Fruit fly (Drosophila melanogaster) whole organism, embryonic: Measurements from ENCODE around the gene mal.

Source experiments
- CG10565 ChIP-seq: fragments of 200-800 bp; sonication (Bioruptor generic); optimal IDR thresholded peaks from 3 replicates; lab custom pipeline; 2016; ENCODE audit warnings: missing biosample characterization, mild to moderate bottlenecking, missing genetic modification characterization
- CG12744 ChIP-seq: fragments of 200-800 bp; sonication (Bioruptor generic); optimal IDR thresholded peaks from 2 replicates; lab custom pipeline; 2016; ENCODE audit warnings: missing biosample characterization, missing genetic modification characterization
- CG13296 ChIP-seq: fragments of 200-800 bp; sonication (Bioruptor generic); optimal IDR thresholded peaks from 3 replicates; lab custom pipeline; 2018; ENCODE audit warnings: missing biosample characterization, mild to moderate bottlenecking, missing genetic modification characterization
- CG14710 ChIP-seq: fragments of 200-800 bp; sonication (Bioruptor generic); optimal IDR thresholded peaks from 3 replicates; lab custom pipeline; 2019; ENCODE audit warnings: missing biosample characterization, mild to moderate bottlenecking, missing genetic modification characterization, moderate library complexity
- CG14965 ChIP-seq: fragments of 200-800 bp; sonication (Bioruptor generic); optimal IDR thresholded peaks from 2 replicates; lab custom pipeline; 2016; ENCODE audit warnings: missing biosample characterization, missing genetic modification characterization, borderline replicate concordance
- CG1529 ChIP-seq: fragments of 200-800 bp; sonication (Bioruptor generic); optimal IDR thresholded peaks from 3 replicates; lab custom pipeline; 2018; ENCODE audit warnings: missing biosample characterization, missing genetic modification characterization
- CG16813 ChIP-seq: fragments of 200-800 bp; sonication (Bioruptor generic); IDR thresholded peaks from 3 replicates; pipeline ENCODE4 v1.3.6; 2022; ENCODE audit warnings: missing biosample characterization, missing genetic modification characterization; ENCODE audit not compliant: partially characterized antibody
- CG18011 ChIP-seq: fragments of 200-800 bp; sonication (Bioruptor generic); optimal IDR thresholded peaks from 2 replicates; lab custom pipeline; 2017; ENCODE audit warnings: missing biosample characterization, missing genetic modification characterization, mild to moderate bottlenecking, moderate library complexity, missing genotype
- CG18476 ChIP-seq: fragments of 200-800 bp; sonication (Bioruptor generic); optimal IDR thresholded peaks from 2 replicates; lab custom pipeline; 2016; ENCODE audit warnings: missing biosample characterization, mild to moderate bottlenecking, missing genetic modification characterization
- CG3838 ChIP-seq: fragments of 200-800 bp; sonication (Bioruptor generic); optimal IDR thresholded peaks from 3 replicates; lab custom pipeline; 2016; ENCODE audit warnings: missing biosample characterization, missing genetic modification characterization
- CG4707 ChIP-seq: fragments of 200-800 bp; sonication (Bioruptor generic); optimal IDR thresholded peaks from 2 replicates; lab custom pipeline; 2018; ENCODE audit warnings: missing biosample characterization, mild to moderate bottlenecking, missing genetic modification characterization, moderate library complexity
- CG6175 ChIP-seq: fragments of 200-800 bp; sonication (Bioruptor generic); IDR thresholded peaks from 3 replicates; pipeline ENCODE4 v1.3.6; 2022; ENCODE audit warnings: missing biosample characterization, missing genetic modification characterization
- CG7839 ChIP-seq: fragments of 200-800 bp; sonication (Bioruptor generic); optimal IDR thresholded peaks from 3 replicates; lab custom pipeline; 2018; ENCODE audit warnings: missing biosample characterization, mild to moderate bottlenecking, missing genetic modification characterization, moderate library complexity
- CG7928 ChIP-seq: fragments of 200-800 bp; sonication (Bioruptor generic); optimal IDR thresholded peaks from 2 replicates; lab custom pipeline; 2017; ENCODE audit warnings: missing biosample characterization, mild to moderate bottlenecking, missing genetic modification characterization
- Dek ChIP-seq: fragments of 200-800 bp; sonication (Bioruptor generic); optimal IDR thresholded peaks from 3 replicates; lab custom pipeline; 2019; ENCODE audit warnings: missing biosample characterization, mild to moderate bottlenecking, missing genetic modification characterization, moderate library complexity
- Dip3 ChIP-seq: fragments of 200-800 bp; sonication (Bioruptor generic); optimal IDR thresholded peaks from 3 replicates; lab custom pipeline; 2016; ENCODE audit warnings: missing biosample characterization, missing genetic modification characterization
- Fer1 ChIP-seq: fragments of 200-800 bp; sonication (Bioruptor generic); optimal IDR thresholded peaks from 2 replicates; lab custom pipeline; 2017; ENCODE audit warnings: missing biosample characterization, mild to moderate bottlenecking, missing genetic modification characterization
- GATAe ChIP-seq: fragments of 200-800 bp; sonication (Bioruptor generic); conservative IDR thresholded peaks from 2 replicates; pipeline ENCODE4 v1.3.6; 2022; ENCODE audit warnings: missing biosample characterization, missing genetic modification characterization
- HLH3B ChIP-seq: fragments of 200-800 bp; sonication (Bioruptor generic); IDR thresholded peaks from 2 replicates; pipeline ENCODE4 v1.3.6; 2022; ENCODE audit warnings: missing biosample characterization, missing genetic modification characterization
- HLH54F ChIP-seq: fragments of 200-800 bp; sonication (Bioruptor generic); optimal IDR thresholded peaks from 3 replicates; lab custom pipeline; 2016; ENCODE audit warnings: missing biosample characterization, missing genetic modification characterization
- MESR4 ChIP-seq: fragments of 200-800 bp; sonication (Bioruptor generic); optimal IDR thresholded peaks from 2 replicates; lab custom pipeline; 2018; ENCODE audit warnings: missing biosample characterization, mild to moderate bottlenecking, missing genetic modification characterization, moderate library complexity
- MTF-1 ChIP-seq: fragments of 200-800 bp; sonication (Bioruptor generic); optimal IDR thresholded peaks from 2 replicates; lab custom pipeline; 2018; ENCODE audit warnings: missing biosample characterization, mild to moderate bottlenecking, missing genetic modification characterization, borderline replicate concordance
- Max ChIP-seq: fragments of 200-800 bp; sonication (Bioruptor generic); optimal IDR thresholded peaks from 2 replicates; lab custom pipeline; 2016; ENCODE audit warnings: missing biosample characterization, mild to moderate bottlenecking, missing genetic modification characterization
- NC2β ChIP-seq: fragments of 200-800 bp; sonication (Bioruptor generic); optimal IDR thresholded peaks from 2 replicates; lab custom pipeline; 2016; ENCODE audit warnings: missing biosample characterization, missing genetic modification characterization
- Rfx ChIP-seq: fragments of 200-800 bp; sonication (Bioruptor generic); IDR thresholded peaks from 2 replicates; pipeline ENCODE4 v1.3.6; 2022; ENCODE audit warnings: missing biosample characterization, missing genetic modification characterization
- Rx ChIP-seq: fragments of 200-800 bp; sonication (Bioruptor generic); IDR thresholded peaks from 2 replicates; pipeline ENCODE4 v1.3.6; 2022; ENCODE audit warnings: missing biosample characterization, missing genetic modification characterization
- Sin3A ChIP-seq: fragments of >200 bp; optimal IDR thresholded peaks from 2 replicates; lab custom pipeline; 2018
- Six4 ChIP-seq: fragments of 200-800 bp; sonication (Bioruptor generic); optimal IDR thresholded peaks from 2 replicates; lab custom pipeline; 2016; ENCODE audit warnings: missing biosample characterization, missing genetic modification characterization
- ase ChIP-seq: fragments of 200-800 bp; sonication (Bioruptor generic); IDR thresholded peaks from 3 replicates; pipeline ENCODE4 v1.3.6; 2022; ENCODE audit warnings: missing biosample characterization, missing genetic modification characterization
- br ChIP-seq: fragments of >200 bp; optimal IDR thresholded peaks from 2 replicates; lab custom pipeline; 2017
- en ChIP-seq: fragments of 200-800 bp; sonication (Bioruptor generic); optimal IDR thresholded peaks from 2 replicates; lab custom pipeline; 2016; ENCODE audit warnings: missing biosample characterization, missing genetic modification characterization
- esg ChIP-seq: fragments of 200-800 bp; sonication (Bioruptor generic); conservative IDR thresholded peaks from 2 replicates; pipeline ENCODE4 v1.3.6; 2022; ENCODE audit warnings: missing biosample characterization, missing genetic modification characterization
- exex ChIP-seq: fragments of 200-800 bp; sonication (Bioruptor generic); optimal IDR thresholded peaks from 4 replicates; lab custom pipeline; 2018; ENCODE audit warnings: missing biosample characterization, mild to moderate bottlenecking, missing genetic modification characterization, moderate library complexity
- h ChIP-seq: fragments of >200 bp; optimal IDR thresholded peaks from 2 replicates; lab custom pipeline; 2017
- insv ChIP-seq, 2 experiments: fragments of 200-800 bp; sonication (Bioruptor generic); optimal IDR thresholded peaks; 3 replicates each; lab custom pipeline; 2016 to 2018; ENCODE audit warnings: missing biosample characterization in 2 of 2, missing genetic modification characterization in 2 of 2
- kah ChIP-seq: fragments of 200-800 bp; sonication (Bioruptor generic); optimal IDR thresholded peaks from 2 replicates; lab custom pipeline; 2018; ENCODE audit warnings: missing biosample characterization, mild to moderate bottlenecking, missing genetic modification characterization
- lab ChIP-seq: fragments of 200-800 bp; sonication (Bioruptor generic); optimal IDR thresholded peaks from 3 replicates; lab custom pipeline; 2017; ENCODE audit warnings: missing biosample characterization, missing genetic modification characterization, mild to moderate bottlenecking, moderate library complexity, missing genetic modification reagents
- lov ChIP-seq, 2 experiments: fragments of 200-800 bp in 1 of 2; fragments of >200 bp in 1 of 2; sonication (Bioruptor generic) in 1 of 2; IDR thresholded peaks in 1 of 2; optimal IDR thresholded peaks in 1 of 2; 2 replicates in 1 of 2; 3 replicates in 1 of 2; pipeline versions ENCODE4 v1.3.6 to Lab custom; 2017 to 2022; ENCODE audit warnings: missing biosample characterization in 1 of 2, missing genetic modification characterization in 1 of 2
- nmo ChIP-seq: fragments of 200-800 bp; sonication (Bioruptor generic); optimal IDR thresholded peaks from 2 replicates; lab custom pipeline; 2018; ENCODE audit warnings: missing biosample characterization, mild to moderate bottlenecking, missing genetic modification characterization, moderate library complexity
- pita ChIP-seq: fragments of 200-800 bp; sonication (Bioruptor generic); optimal IDR thresholded peaks from 2 replicates; lab custom pipeline; 2017; ENCODE audit warnings: missing biosample characterization, mild to moderate bottlenecking, missing genetic modification characterization
- repo ChIP-seq: fragments of 200-800 bp; sonication (Bioruptor generic); optimal IDR thresholded peaks from 2 replicates; lab custom pipeline; 2016; ENCODE audit warnings: missing biosample characterization, missing genetic modification characterization
- sens ChIP-seq: fragments of 200-800 bp; sonication (Bioruptor generic); peaks from one replicate; lab custom pipeline; 2016; ENCODE audit warnings: missing biosample characterization, missing genetic modification characterization
- sim ChIP-seq: fragments of 200-800 bp; sonication (Bioruptor generic); IDR thresholded peaks from 2 replicates; pipeline ENCODE4 v1.3.6; 2022; ENCODE audit warnings: missing biosample characterization, missing genetic modification characterization
- sima ChIP-seq: fragments of 200-800 bp; sonication (Bioruptor generic); optimal IDR thresholded peaks from 2 replicates; lab custom pipeline; 2016; ENCODE audit warnings: missing biosample characterization, missing genetic modification characterization
- sqz ChIP-seq: fragments of 200-800 bp; sonication (Bioruptor generic); optimal IDR thresholded peaks from 3 replicates; lab custom pipeline; 2018; ENCODE audit warnings: missing biosample characterization, mild to moderate bottlenecking, missing genetic modification characterization
- tup ChIP-seq: fragments of 200-800 bp; sonication (Bioruptor generic); optimal IDR thresholded peaks from 2 replicates; lab custom pipeline; 2016; ENCODE audit warnings: missing biosample characterization, mild to moderate bottlenecking, missing genetic modification characterization, moderate library complexity
- vnd ChIP-seq: fragments of 200-800 bp; sonication (Bioruptor generic); IDR thresholded peaks from 3 replicates; pipeline ENCODE4 v1.3.6; 2022; ENCODE audit warnings: missing biosample characterization, missing genetic modification characterization; ENCODE audit not compliant: partially characterized antibody
- vvl ChIP-seq: fragments of 200-800 bp; sonication (Bioruptor generic); IDR thresholded peaks from 2 replicates; pipeline ENCODE4 v1.3.6; 2022; ENCODE audit warnings: missing biosample characterization, missing genetic modification characterization
- wek ChIP-seq: fragments of 200-800 bp; sonication (Bioruptor generic); optimal IDR thresholded peaks from 3 replicates; lab custom pipeline; 2018; ENCODE audit warnings: missing biosample characterization, mild to moderate bottlenecking, missing genetic modification characterization, moderate library complexity
- zfh1 ChIP-seq: fragments of 200-800 bp; sonication (Bioruptor generic); IDR thresholded peaks from 3 replicates; pipeline ENCODE4 v1.3.6; 2022; ENCODE audit warnings: missing biosample characterization, missing genetic modification characterization

mal gene

DNA sequence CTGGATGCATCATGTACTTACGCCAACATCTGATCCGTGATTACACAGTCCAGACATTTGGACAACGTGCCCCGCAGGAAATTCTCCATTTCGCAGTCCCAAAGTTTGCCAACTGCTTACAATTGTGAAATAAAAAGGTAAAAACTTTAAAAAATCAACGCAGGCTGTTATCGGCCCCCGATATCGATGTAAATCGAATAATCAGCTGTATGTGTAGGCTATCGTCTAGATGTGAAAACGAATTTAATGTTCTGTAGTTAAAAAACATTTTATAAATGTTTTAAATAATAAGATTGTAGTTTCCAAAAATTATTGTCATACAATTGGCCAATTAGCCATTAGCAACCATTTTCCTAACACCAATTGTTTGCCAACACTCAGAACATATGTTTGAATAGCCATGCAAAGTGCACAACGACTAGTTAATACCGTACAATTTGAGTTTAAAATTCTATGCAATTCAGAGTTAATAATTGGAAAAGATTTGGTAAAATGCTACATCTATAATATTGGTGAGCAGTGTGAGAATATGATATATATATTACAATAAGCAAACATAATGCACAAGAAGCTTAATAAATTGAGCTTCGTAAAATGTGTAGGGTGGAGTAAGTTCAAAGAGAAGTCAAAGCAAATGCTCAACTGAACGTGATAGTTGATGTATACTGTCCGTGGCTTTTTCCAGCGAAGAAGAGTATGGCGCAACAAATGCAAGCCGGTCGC, at the start of gene mal, which contains the start of gene CG11710 (continued):
- TF ChIP-seq CG12744 (GFP tag; lab: Kevin White, UChicago) (peak; percentile 48), lov (optimal IDR thresholded peaks at IDR 0.05; lab: Kevin White, UChicago) (no peak), lov (GFP tag; IDR thresholded peaks at IDR 0.05; lab: Robert Waterston, UW) (no peak), NC2β (GFP tag; lab: Kevin White, UChicago) (peak; percentile 38), CG1529 (GFP tag; lab: Kevin White, UChicago) (no peak), sens (GFP tag; lab: Kevin White, UChicago) (peak; percentile 95), vnd (peak; percentile 29; the same call in 1 of the 3 replicates), sima (GFP tag; lab: Kevin White, UChicago) (no peak), Sin3A (no peak), Fer1 (GFP tag; lab: Kevin White, UChicago) (peak; percentile 88), CG6175 (GFP tag; lab: Robert Waterston, UW) (no peak), en (GFP tag; lab: Kevin White, UChicago) (peak; percentile 72), lab (GFP tag; lab: Kevin White, UChicago) (no peak), MTF-1 (GFP tag; lab: Kevin White, UChicago) (no peak), repo (GFP tag; lab: Kevin White, UChicago) (peak; percentile 72), CG18476 (GFP tag; lab: Kevin White, UChicago) (peak; percentile 76), wek (GFP tag; lab: Kevin White, UChicago) (no peak), CG14710 (peak; percentile 80), CG3838 (GFP tag; lab: Kevin White, UChicago) (peak; percentile 47), CG18011 (GFP tag; lab: Kevin White, UChicago) (peak; percentile 45), Rfx (peak; percentile 84), ase (GFP tag; lab: Robert Waterston, UW) (no peak), zfh1 (GFP tag; lab: Robert Waterston, UW) (peak; percentile 50; the same call in 2 of the 3 replicates), insv (GFP tag; optimal IDR thresholded peaks at IDR 0.05; lab: Kevin White, UChicago) (peak in 1 of 2 experiments; percentile 7), nmo (GFP tag; lab: Kevin White, UChicago) (peak; percentile 91), Six4 (peak; percentile 81), CG4707 (GFP tag; lab: Kevin White, UChicago) (peak; percentile 41), exex (peak; percentile 48), CG10565 (GFP tag; lab: Kevin White, UChicago) (no peak), GATAe (GFP tag; lab: Robert Waterston, UW) (no peak), esg (GFP tag; lab: Robert Waterston, UW) (peak; percentile 80), CG14965 (no peak), vvl (GFP tag; lab: Robert Waterston, UW) (peak; percentile 70; the same call in 1 of the 2 replicates), CG16813 (GFP tag; lab: Robert Waterston, UW) (peak; percentile 35; the same call in 1 of the 3 replicates), Dip3 (GFP tag; lab: Kevin White, UChicago) (peak; percentile 84), Rx (GFP tag; lab: Robert Waterston, UW) (no peak; the same call in 1 of the 2 replicates), Max (peak; percentile 72), CG7928 (GFP tag; lab: Kevin White, UChicago) (peak; percentile 37), sqz (GFP tag; lab: Kevin White, UChicago) (no peak), h (lab: Kevin White, UChicago) (no peak), HLH3B (GFP tag; lab: Robert Waterston, UW) (peak; percentile 77), MESR4 (peak; percentile 8), kah (peak; percentile 60), pita (GFP tag; lab: Kevin White, UChicago) (no peak), Dek (peak; percentile 65), br (lab: Kevin White, UChicago) (no peak), HLH54F (GFP tag; lab: Kevin White, UChicago) (peak; percentile 77), CG7839 (tag; lab: Kevin White, UChicago) (peak; percentile 90), tup (peak; percentile 45), sim (no peak), CG13296 (GFP tag; lab: Kevin White, UChicago) (peak; percentile 86)
